Worm (Caenorhabditis elegans): ENCODE data around the gene R08C7.8.

Gene R08C7.8

DNA sequence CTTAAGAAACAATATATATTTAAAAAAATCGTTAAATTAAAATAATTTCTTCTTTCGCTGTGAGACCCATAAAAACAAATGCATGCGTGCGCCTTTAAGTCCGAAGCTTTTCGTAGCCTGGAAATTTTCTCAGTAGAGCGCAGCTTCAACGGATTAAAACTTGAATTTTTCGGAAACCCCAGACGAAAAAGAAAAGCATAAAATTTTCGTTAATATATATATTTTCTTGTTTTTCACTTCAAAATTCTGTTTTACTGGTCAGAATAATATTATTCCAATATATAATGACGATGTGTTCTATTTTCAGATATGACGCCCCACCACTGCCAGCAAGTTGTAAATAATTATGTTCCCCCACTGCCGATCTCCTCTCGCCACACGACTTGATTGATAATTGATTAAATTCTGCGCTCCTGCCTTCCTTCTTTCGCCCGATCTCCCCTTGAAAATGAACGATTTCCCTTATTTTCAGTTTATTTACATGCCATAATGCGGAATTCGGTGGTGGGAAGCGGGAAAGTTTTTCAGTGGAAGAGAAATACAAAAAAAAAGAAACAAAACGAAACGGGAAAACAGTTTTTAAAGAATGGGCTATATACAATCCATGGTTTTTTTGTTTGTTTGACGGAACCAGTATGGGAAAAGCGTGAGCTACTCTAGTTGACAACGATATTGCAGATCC lies 33.8 kb upstream of the R08C7.8 start (continued):
- no peak for TF ChIP-seq tlp-1 (tag; optimal IDR thresholded peaks at IDR 0.05)
- TF ChIP-seq ztf-11 (tag; optimal IDR thresholded peaks at IDR 0.05), result peak in 1 of 2 experiments; percentile 11
- no peak for TF ChIP-seq lin-13 (GFP tag; optimal IDR thresholded peaks at IDR 0.05)
- no peak for TF ChIP-seq irx-1 (tag; optimal IDR thresholded peaks at IDR 0.05)
- TF ChIP-seq tbx-2 (tag; optimal IDR thresholded peaks at IDR 0.05), result peak; percentile 17
- TF ChIP-seq dpl-1 (GFP tag; optimal IDR thresholded peaks at IDR 0.05), result no peak
- no peak for TF ChIP-seq elt-3 (tag; optimal IDR thresholded peaks at IDR 0.05)
- TF ChIP-seq hlh-4 (tag; optimal IDR thresholded peaks at IDR 0.05), result no peak
- TF ChIP-seq efl-3 (GFP tag; optimal IDR thresholded peaks at IDR 0.05), result no peak
- TF ChIP-seq unc-86 (tag; optimal IDR thresholded peaks at IDR 0.05), result no peak
- TF ChIP-seq isw-1 (GFP tag; IDR thresholded peaks at IDR 0.05), result no peak
- peak; percentile 30 for TF ChIP-seq elt-2 (tag; optimal IDR thresholded peaks at IDR 0.05)
- TF ChIP-seq skn-1 (tag; optimal IDR thresholded peaks at IDR 0.05), result no peak
- TF ChIP-seq snu-23 (GFP tag; optimal IDR thresholded peaks at IDR 0.05), result peak; percentile 46
- TF ChIP-seq nhr-12 (tag; optimal IDR thresholded peaks at IDR 0.05), result no peak
- TF ChIP-seq ceh-8 (GFP tag; optimal IDR thresholded peaks at IDR 0.05), result peak; percentile 7
- peak; percentile 38 for TF ChIP-seq lin-14 (GFP tag; optimal IDR thresholded peaks at IDR 0.05)
- TF ChIP-seq grh-1 (GFP tag; IDR thresholded peaks at IDR 0.05), result no peak
- TF ChIP-seq hpl-2 (GFP tag; optimal IDR thresholded peaks at IDR 0.05), result no peak

DNA sequence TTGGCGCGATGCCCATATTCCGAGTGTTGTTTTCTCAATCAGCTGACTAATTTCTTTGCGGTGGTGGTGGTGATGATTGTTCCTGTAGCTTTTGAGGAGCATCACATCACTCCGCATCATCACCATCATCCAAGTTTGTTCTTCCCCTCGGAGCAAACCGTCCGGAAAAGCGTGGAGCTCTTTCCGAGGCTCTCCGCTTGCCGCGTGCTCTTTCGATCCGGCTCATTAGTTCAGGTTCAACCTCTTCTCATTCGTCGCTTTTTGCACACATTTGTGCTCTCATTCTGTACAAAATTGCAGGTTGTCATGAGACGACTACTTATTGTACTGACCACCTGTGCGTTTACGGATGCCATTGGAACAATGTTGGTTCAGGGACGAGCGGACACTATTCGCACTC lies 30.8 kb upstream of the R08C7.8 start, which contains the start of gene M01H9.5:
M01H9.5 (plus strand) TSS at position 301 of the 400 bp plus-strand sequence.
- no peak for TF ChIP-seq nhr-85 (tag)
- TF ChIP-seq nhr-71 (tag; optimal IDR thresholded peaks at IDR 0.05), result no peak
- no peak for TF ChIP-seq unc-30 (tag; optimal IDR thresholded peaks at IDR 0.05)
- TF ChIP-seq dsc-1 (tag; optimal IDR thresholded peaks at IDR 0.05), result no peak
- TF ChIP-seq mep-1 (tag; optimal IDR thresholded peaks at IDR 0.05), result no peak
- TF ChIP-seq mef-2 (tag; optimal IDR thresholded peaks at IDR 0.05), result no peak
- TF ChIP-seq ceh-90 (tag; optimal IDR thresholded peaks at IDR 0.05), result no peak

DNA sequence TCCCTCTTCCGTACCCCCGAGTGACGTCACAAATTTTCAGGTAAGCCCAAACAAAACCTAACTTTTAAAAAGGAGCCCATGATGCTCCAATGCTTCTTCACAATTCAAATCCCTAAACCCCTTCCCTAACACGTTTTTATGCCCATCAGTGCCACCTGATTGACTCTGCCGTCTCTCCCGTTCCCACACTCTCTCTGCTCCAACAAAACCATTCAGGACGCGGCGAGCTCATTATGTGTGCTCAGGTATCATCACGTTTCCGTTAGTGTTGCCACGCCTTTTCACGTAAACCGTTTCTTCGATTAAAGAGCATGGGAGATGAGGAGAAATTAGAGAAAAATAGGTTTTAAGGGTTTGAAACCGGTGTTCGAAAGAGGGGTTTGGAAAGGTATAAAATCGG lies 28.8 kb upstream of the R08C7.8 start, which contains the start of gene M01H9.2:
M01H9.2 (minus strand) TSS at position 101 of the 400 bp plus-strand sequence.
- no peak for TF ChIP-seq sup-37 (GFP tag; optimal IDR thresholded peaks at IDR 0.05)
- TF ChIP-seq egl-27 (tag; optimal IDR thresholded peaks at IDR 0.05), result no peak
- TF ChIP-seq unc-62 (GFP tag; optimal IDR thresholded peaks at IDR 0.05), result no peak
- no peak for TF ChIP-seq zip-4 (GFP tag; optimal IDR thresholded peaks at IDR 0.05)
- no peak for TF ChIP-seq fkh-4 (tag; optimal IDR thresholded peaks at IDR 0.05; ENCODE audit: borderline replicate concordance)
- TF ChIP-seq nhr-77 (tag; optimal IDR thresholded peaks at IDR 0.05), result no peak
- no peak for TF ChIP-seq mef-2 (tag; optimal IDR thresholded peaks at IDR 0.05)
- no peak for TF ChIP-seq ceh-82 (tag; optimal IDR thresholded peaks at IDR 0.05)
- no peak for TF ChIP-seq pqm-1 (tag; optimal IDR thresholded peaks at IDR 0.05)
- TF ChIP-seq snpc-4 (tag; optimal IDR thresholded peaks at IDR 0.05), result no peak
- no peak for TF ChIP-seq unc-130 (tag; optimal IDR thresholded peaks at IDR 0.05)
- TF ChIP-seq ztf-11 (tag; optimal IDR thresholded peaks at IDR 0.05), result no peak
- TF ChIP-seq ama-1 (optimal IDR thresholded peaks at IDR 0.05), result no peak
- TF ChIP-seq mep-1 (tag; optimal IDR thresholded peaks at IDR 0.05), result no peak
- TF ChIP-seq sptf-1 (tag; optimal IDR thresholded peaks at IDR 0.05), result no peak
- no peak for TF ChIP-seq snu-23 (GFP tag; optimal IDR thresholded peaks at IDR 0.05)
- TF ChIP-seq Y116A8C.19 (tag; optimal IDR thresholded peaks at IDR 0.05; ENCODE audit: borderline replicate concordance), result no peak
- TF ChIP-seq pag-3 (tag; optimal IDR thresholded peaks at IDR 0.05; ENCODE audit: borderline replicate concordance, insufficient read depth), result no peak
- no peak for TF ChIP-seq ets-5 (GFP tag; IDR thresholded peaks at IDR 0.05)
- TF ChIP-seq elt-3 (tag; optimal IDR thresholded peaks at IDR 0.05), result no peak

All from whole organism, L1 larva.